Worm (Caenorhabditis elegans) whole organism, late embryonic: ENCODE measurements around the gene mak-1.
A peak's percentile ranks its signal among the peaks of the same experiment; 100 is the strongest.

Source experiments
- C08G9.2 ChIP-seq: sonication (generic microtip); optimal IDR thresholded peaks from 2 replicates; lab custom pipeline; 2016; ENCODE audit warnings: mild to moderate bottlenecking, missing genetic modification characterization, moderate library complexity, missing compliant biosample characterization
- F13H6.1 ChIP-seq: sonication (generic microtip); optimal IDR thresholded peaks from 2 replicates; lab custom pipeline; 2016; ENCODE audit warnings: missing genetic modification characterization, missing compliant biosample characterization
- K02D7.2 ChIP-seq: sonication (generic microtip); optimal IDR thresholded peaks from 2 replicates; lab custom pipeline; 2017; ENCODE audit warnings: mild to moderate bottlenecking, missing genetic modification characterization, missing compliant biosample characterization
- K09A11.1 ChIP-seq: sonication (generic microtip); optimal IDR thresholded peaks from 2 replicates; lab custom pipeline; 2017; ENCODE audit warnings: antibody characterized with exemption, mild to moderate bottlenecking, missing genetic modification characterization, missing compliant biosample characterization; ENCODE audit not compliant: insufficient read depth
- ceh-18 ChIP-seq: sonication (generic microtip); optimal IDR thresholded peaks from 2 replicates; lab custom pipeline; 2016; ENCODE audit warnings: missing genetic modification characterization, missing compliant biosample characterization
- ceh-2 ChIP-seq: sonication (generic microtip); optimal IDR thresholded peaks from 2 replicates; lab custom pipeline; 2016; ENCODE audit warnings: missing genotype, missing genetic modification characterization, missing compliant biosample characterization
- ceh-30 ChIP-seq: fragments of 150-350 bp; optimal IDR thresholded peaks from 2 replicates; lab custom pipeline; 2014; ENCODE audit warnings: missing biosample characterization, missing genetic modification characterization
- ceh-31 ChIP-seq: sonication (generic microtip); optimal IDR thresholded peaks from 2 replicates; lab custom pipeline; 2016; ENCODE audit warnings: missing genetic modification characterization, missing compliant biosample characterization
- ceh-45 ChIP-seq: fragments of 200-800 bp; sonication (Bioruptor generic); IDR thresholded peaks from 2 replicates; pipeline ENCODE4 v1.3.6; 2022; ENCODE audit warnings: missing genetic modification reagents, missing genetic modification characterization, missing compliant biosample characterization
- ceh-6 ChIP-seq: fragments of 200-800 bp; sonication (Bioruptor generic); optimal IDR thresholded peaks from 2 replicates; lab custom pipeline; 2018; ENCODE audit warnings: mild to moderate bottlenecking, missing genetic modification characterization, missing compliant biosample characterization
- dve-1 ChIP-seq: sonication (generic microtip); optimal IDR thresholded peaks from 2 replicates; lab custom pipeline; 2017; ENCODE audit warnings: antibody characterized with exemption, mild to moderate bottlenecking, missing genetic modification characterization, missing compliant biosample characterization
- elt-2 ChIP-seq: sonication (generic microtip); optimal IDR thresholded peaks from 2 replicates; lab custom pipeline; 2016; ENCODE audit warnings: missing genetic modification reagents, missing genetic modification characterization, missing compliant biosample characterization
- elt-4 ChIP-seq: sonication (generic microtip); optimal IDR thresholded peaks from 2 replicates; lab custom pipeline; 2016; ENCODE audit warnings: missing genetic modification characterization, missing compliant biosample characterization
- ets-4 ChIP-seq: sonication (generic microtip); optimal IDR thresholded peaks from 2 replicates; lab custom pipeline; 2016; ENCODE audit warnings: missing genetic modification characterization, missing compliant biosample characterization
- fax-1 ChIP-seq: sonication (generic microtip); optimal IDR thresholded peaks from 2 replicates; lab custom pipeline; 2016; ENCODE audit warnings: missing genotype, missing genetic modification characterization, missing compliant biosample characterization
- fkh-6 ChIP-seq: sonication (generic microtip); optimal IDR thresholded peaks from 2 replicates; lab custom pipeline; 2016; ENCODE audit warnings: missing genetic modification characterization, missing compliant biosample characterization
- hlh-15 ChIP-seq: sonication (generic microtip); optimal IDR thresholded peaks from 2 replicates; lab custom pipeline; 2016; ENCODE audit warnings: missing genetic modification characterization, missing compliant biosample characterization
- lim-6 ChIP-seq: sonication (generic microtip); optimal IDR thresholded peaks from 2 replicates; lab custom pipeline; 2016; ENCODE audit warnings: missing genetic modification characterization, missing compliant biosample characterization
- nfya-1 ChIP-seq: sonication (generic microtip); optimal IDR thresholded peaks from 2 replicates; lab custom pipeline; 2017; ENCODE audit warnings: missing genetic modification characterization, mild to moderate bottlenecking, missing compliant biosample characterization, antibody characterized with exemption, moderate library complexity
- nhr-232 ChIP-seq: sonication (generic microtip); optimal IDR thresholded peaks from 2 replicates; lab custom pipeline; 2016; ENCODE audit warnings: missing genetic modification characterization, missing compliant biosample characterization
- odd-2 ChIP-seq: sonication (generic microtip); optimal IDR thresholded peaks from 2 replicates; lab custom pipeline; 2017; ENCODE audit warnings: antibody characterized with exemption, mild to moderate bottlenecking, missing genetic modification characterization, missing compliant biosample characterization
- pat-9 ChIP-seq: fragments of 200-800 bp; sonication (Bioruptor generic); optimal IDR thresholded peaks from 2 replicates; lab custom pipeline; 2018; ENCODE audit warnings: mild to moderate bottlenecking, missing genetic modification characterization, moderate library complexity, missing compliant biosample characterization
- pha-2 ChIP-seq: sonication (generic microtip); optimal IDR thresholded peaks from 2 replicates; lab custom pipeline; 2017; ENCODE audit warnings: mild to moderate bottlenecking, missing genetic modification characterization, missing compliant biosample characterization
- pha-4 ChIP-seq: fragments of 150-350 bp; optimal IDR thresholded peaks from 2 replicates; lab custom pipeline; 2018; ENCODE audit warnings: missing biosample characterization, missing genetic modification reagents, missing genetic modification characterization
- pros-1 ChIP-seq: fragments of 150-350 bp; optimal IDR thresholded peaks from 2 replicates; lab custom pipeline; 2014; ENCODE audit warnings: missing biosample characterization, missing genetic modification reagents, missing genetic modification characterization
- ref-2 ChIP-seq: sonication (generic microtip); optimal IDR thresholded peaks from 2 replicates; lab custom pipeline; 2016; ENCODE audit warnings: missing genetic modification characterization, missing compliant biosample characterization
- rnt-1 ChIP-seq: sonication (generic microtip); optimal IDR thresholded peaks from 2 replicates; lab custom pipeline; 2016; ENCODE audit warnings: missing genetic modification characterization, missing compliant biosample characterization
- sdc-2 ChIP-seq: sonication (generic microtip); optimal IDR thresholded peaks from 2 replicates; lab custom pipeline; 2016; ENCODE audit warnings: missing genotype, missing genetic modification characterization, missing compliant biosample characterization
- sox-4 ChIP-seq: sonication (generic microtip); optimal IDR thresholded peaks from 2 replicates; lab custom pipeline; 2017; ENCODE audit warnings: mild to moderate bottlenecking, missing genetic modification characterization, inconsistent platforms, missing compliant biosample characterization
- tbx-2 ChIP-seq: sonication (generic microtip); optimal IDR thresholded peaks from 2 replicates; lab custom pipeline; 2016; ENCODE audit warnings: missing genetic modification characterization, missing compliant biosample characterization
- tbx-7 ChIP-seq: sonication (generic microtip); optimal IDR thresholded peaks from 2 replicates; lab custom pipeline; 2016; ENCODE audit warnings: missing genotype, missing genetic modification characterization, missing compliant biosample characterization
- ttx-3 ChIP-seq: sonication (generic microtip); optimal IDR thresholded peaks from 2 replicates; lab custom pipeline; 2016; ENCODE audit warnings: missing genetic modification reagents, missing genetic modification characterization, missing compliant biosample characterization
- unc-3 ChIP-seq, 2 experiments: fragments of 200-800 bp in 1 of 2; sonication (Bioruptor generic) in 1 of 2; sonication (generic microtip) in 1 of 2; conservative IDR thresholded peaks in 1 of 2; optimal IDR thresholded peaks in 1 of 2; 2 replicates each; pipeline versions ENCODE4 v1.3.6 to Lab custom; 2016 to 2022; ENCODE audit warnings: missing compliant biosample characterization in 2 of 2, missing genetic modification characterization in 2 of 2, missing genetic modification reagents in 1 of 2
- unc-55 ChIP-seq: sonication (generic microtip); optimal IDR thresholded peaks from 2 replicates; lab custom pipeline; 2017; ENCODE audit warnings: missing biosample characterization, missing genetic modification reagents, missing genetic modification characterization
- unc-86 ChIP-seq: sonication (generic microtip); optimal IDR thresholded peaks from 2 replicates; lab custom pipeline; 2016; ENCODE audit warnings: missing genetic modification characterization, missing compliant biosample characterization
- ztf-16 ChIP-seq: sonication (generic microtip); optimal IDR thresholded peaks from 2 replicates; lab custom pipeline; 2017; ENCODE audit warnings: missing genetic modification characterization, missing compliant biosample characterization

Gene mak-1

DNA sequence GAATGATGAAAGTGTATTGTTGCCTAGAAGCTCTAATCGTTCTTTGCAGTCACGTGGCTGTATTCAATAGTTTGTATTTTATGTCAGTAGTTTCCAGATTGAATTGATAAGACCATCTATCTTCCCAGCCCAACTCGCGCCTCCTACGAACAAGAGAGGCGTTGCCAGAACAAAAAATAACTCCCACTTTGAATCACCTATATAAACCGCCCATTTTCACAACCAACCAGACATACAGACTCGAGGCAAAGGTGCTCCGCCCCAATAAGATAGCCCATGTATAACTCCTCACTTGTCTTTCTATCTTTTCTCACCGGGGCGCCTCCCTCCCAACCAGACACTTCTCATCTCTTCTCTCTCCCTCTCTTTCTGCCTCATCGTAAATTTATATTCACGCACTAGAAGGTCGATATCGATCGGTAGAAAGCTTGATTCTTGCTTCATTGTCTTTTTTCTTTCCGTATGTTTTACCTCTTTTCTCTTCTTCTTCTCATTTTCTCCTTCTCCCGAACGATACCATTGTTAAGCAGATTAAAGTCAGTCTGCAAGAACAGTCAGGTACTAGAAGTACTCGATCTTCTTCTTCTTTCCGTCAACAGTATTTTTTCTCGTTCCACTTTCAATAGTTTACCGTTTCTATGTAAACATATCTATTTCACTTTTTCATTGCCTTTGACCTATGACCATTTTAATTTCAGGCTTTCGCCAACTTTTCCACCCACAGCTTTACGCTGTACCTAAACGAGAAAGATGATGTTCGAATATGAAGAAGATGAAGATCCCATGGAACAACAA, at the start of gene mak-1:
TSS of gene mak-1 (plus strand) at position 693 of the 795 bp plus-strand sequence.
- TF ChIP-seq ceh-6 (GFP tag; lab: Kevin White, UChicago) (no peak), rnt-1 (peak; percentile 4), K09A11.1 (tag; lab: Kevin White, UChicago) (no peak), ceh-18 (peak; percentile 68), sdc-2 (tag; lab: Kevin White, UChicago) (no peak), nfya-1 (tag; lab: Kevin White, UChicago) (peak; percentile 32), K02D7.2 (tag; lab: Kevin White, UChicago) (no peak), C08G9.2 (tag; lab: Kevin White, UChicago) (peak; percentile 41), lim-6 (tag; lab: Kevin White, UChicago) (no peak)

DNA sequence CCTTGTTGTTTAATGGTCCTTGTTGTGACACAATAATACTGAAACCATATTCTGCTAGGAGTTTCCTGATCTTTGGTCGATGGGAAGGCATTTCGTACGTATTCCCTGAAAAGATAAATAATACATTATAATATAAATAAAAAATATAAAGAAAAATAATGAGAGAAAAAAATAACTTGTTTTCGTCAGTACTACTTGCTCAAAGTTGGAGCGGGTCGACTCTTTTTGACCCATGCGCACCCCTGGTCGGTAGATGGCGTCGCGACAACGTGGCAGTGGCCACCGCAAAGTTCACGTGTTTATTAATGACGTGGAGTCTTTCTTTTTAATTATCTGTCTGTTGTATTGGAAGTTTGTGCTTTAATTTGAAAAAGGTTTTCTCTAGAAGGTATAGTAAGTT, 48.1 kb upstream of the mak-1 start, which contains the start of gene C34C6.10:
TSS of gene C34C6.10 (minus strand) at position 101 of the 400 bp plus-strand sequence.
- TF ChIP-seq tbx-7 (tag; lab: Kevin White, UChicago) (no peak), ceh-30 (tag; lab: Kevin White, UChicago) (no peak), F13H6.1 (tag; lab: Kevin White, UChicago) (no peak), nfya-1 (tag; lab: Kevin White, UChicago) (no peak), ttx-3 (tag; lab: Kevin White, UChicago) (no peak), fkh-6 (tag; lab: Kevin White, UChicago) (no peak), nhr-232 (no peak), ref-2 (tag; lab: Kevin White, UChicago) (no peak), ztf-16 (tag; lab: Kevin White, UChicago) (no peak), pha-4 (tag; lab: Kevin White, UChicago) (no peak), dve-1 (tag; lab: Kevin White, UChicago) (no peak), pha-2 (tag; lab: Kevin White, UChicago) (no peak), rnt-1 (no peak), ceh-2 (tag; lab: Kevin White, UChicago) (no peak), sdc-2 (tag; lab: Kevin White, UChicago) (no peak), fax-1 (tag; lab: Kevin White, UChicago) (no peak), pros-1 (tag; lab: Kevin White, UChicago) (no peak), unc-55 (GFP tag; lab: Kevin White, UChicago) (no peak)
- TF ChIP-seq, all 69 proteins: peak for 0

DNA sequence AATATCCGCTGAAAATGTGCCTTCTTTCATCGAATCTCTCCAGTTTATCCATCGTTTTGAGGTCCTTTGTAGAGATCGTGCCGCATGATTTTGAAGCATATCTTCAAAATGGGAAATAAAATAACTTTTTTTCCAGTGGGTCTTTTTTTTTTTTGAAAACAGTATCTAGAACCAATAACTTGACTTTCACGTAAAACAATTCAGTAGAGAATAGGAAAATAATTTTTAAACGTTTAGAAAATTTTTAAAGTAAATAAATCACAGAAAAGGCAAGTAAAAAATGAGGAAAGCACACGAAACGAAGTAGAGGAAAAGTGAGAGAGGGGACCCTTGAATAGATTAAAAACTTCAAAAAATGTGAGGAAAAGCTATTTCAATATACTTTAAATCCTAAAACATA, 45.0 kb upstream of the mak-1 start, which contains the start of gene chdh-1:
TSS of gene chdh-1 (minus strand) at position 101 of the 400 bp plus-strand sequence.
- TF ChIP-seq ets-4 (tag; lab: Kevin White, UChicago) (no peak), odd-2 (no peak), ceh-45 (GFP tag; lab: Robert Waterston, UW) (no peak), K02D7.2 (tag; lab: Kevin White, UChicago) (no peak), elt-2 (tag; lab: Kevin White, UChicago) (no peak), dve-1 (tag; lab: Kevin White, UChicago) (no peak), unc-3 (GFP tag; conservative IDR thresholded peaks at IDR 0.05; lab: Robert Waterston, UW) (no peak), unc-3 (tag; optimal IDR thresholded peaks at IDR 0.05; lab: Kevin White, UChicago) (no peak), tbx-2 (no peak), fkh-6 (tag; lab: Kevin White, UChicago) (no peak), ceh-31 (tag; lab: Kevin White, UChicago) (no peak), pat-9 (tag; lab: Kevin White, UChicago) (no peak), pros-1 (tag; lab: Kevin White, UChicago) (no peak), elt-4 (no peak), sox-4 (tag; lab: Kevin White, UChicago) (no peak), hlh-15 (tag; lab: Kevin White, UChicago) (no peak), unc-86 (no peak)
